Fruit fly (Drosophila melanogaster): Measurements from ENCODE around the gene CG6683.

Gene CG6683

DNA sequence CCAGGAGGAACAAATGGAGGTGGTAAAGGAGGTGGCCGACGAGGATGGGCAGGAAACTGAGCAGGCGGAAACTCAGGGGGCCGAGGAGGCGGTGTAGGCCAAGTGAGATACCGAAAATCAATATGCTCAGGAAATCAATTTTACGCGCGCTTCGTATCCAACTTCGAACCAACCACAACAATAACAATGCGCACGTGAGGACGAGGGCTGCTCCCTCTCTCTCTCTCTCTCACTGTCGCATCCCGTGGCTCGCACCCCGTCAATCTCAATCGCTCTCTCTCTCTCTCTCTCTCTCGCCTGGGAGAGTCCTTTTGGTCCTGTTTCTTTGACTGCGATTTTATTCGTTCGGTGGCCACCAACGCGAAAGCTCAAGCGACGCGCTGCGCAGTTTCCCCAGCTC is 2.3 kb downstream of the CG6683 start, which contains the start of gene CG6765 (continued):
- TF ChIP-seq Optix (GFP tag; IDR thresholded peaks at IDR 0.05), result no peak
- TF ChIP-seq Sry-δ (GFP tag; optimal IDR thresholded peaks at IDR 0.05), result no peak
- no peak for TF ChIP-seq Stat92E (GFP tag; optimal IDR thresholded peaks at IDR 0.05)
- TF ChIP-seq Trl (optimal IDR thresholded peaks at IDR 0.05), result peak; percentile 83
- no peak for TF ChIP-seq Trl (GFP tag; optimal IDR thresholded peaks at IDR 0.05)
- TF ChIP-seq pho (GFP tag; optimal IDR thresholded peaks at IDR 0.05), result no peak
- TF ChIP-seq CG1832 (GFP tag; optimal IDR thresholded peaks at IDR 0.05), result peak; percentile 75
- TF ChIP-seq pfk (GFP tag; optimal IDR thresholded peaks at IDR 0.05), result no peak
- TF ChIP-seq Usf (GFP tag; optimal IDR thresholded peaks at IDR 0.05), result no peak
- no peak for TF ChIP-seq sens-2 (GFP tag; IDR thresholded peaks at IDR 0.05)
- TF ChIP-seq gcm2 (GFP tag; optimal IDR thresholded peaks at IDR 0.05), result no peak
- TF ChIP-seq CG6765 (GFP tag; optimal IDR thresholded peaks at IDR 0.05), result peak; percentile 86
- 0 out of 2 replicates have a peak, but pooled peaks have one; percentile 10 for TF ChIP-seq seq (GFP tag; IDR thresholded peaks at IDR 0.05)
- TF ChIP-seq hbn (GFP tag; IDR thresholded peaks at IDR 0.05; ENCODE audit: partially characterized antibody), result 0 out of 2 replicates have a peak, but pooled peaks have one; percentile 29
- peak; percentile 99 for TF ChIP-seq onecut (GFP tag; IDR thresholded peaks at IDR 0.05)
- TF ChIP-seq Tbp (GFP tag; optimal IDR thresholded peaks at IDR 0.05), result no peak
- TF ChIP-seq lab (GFP tag; optimal IDR thresholded peaks at IDR 0.05), result no peak
- TF ChIP-seq Xrp1 (GFP tag; IDR thresholded peaks at IDR 0.05), result no peak
- 0 out of 2 replicates have a peak, but pooled peaks have one; percentile 4 for TF ChIP-seq amos (GFP tag; IDR thresholded peaks at IDR 0.05; ENCODE audit: partially characterized antibody)
- no peak for TF ChIP-seq CG6654 (GFP tag; optimal IDR thresholded peaks at IDR 0.05)
- no peak for TF ChIP-seq grau (tag; optimal IDR thresholded peaks at IDR 0.05)
- TF ChIP-seq CG6683 (GFP tag; optimal IDR thresholded peaks at IDR 0.05), result no peak
- no peak for TF ChIP-seq CG6689 (GFP tag; IDR thresholded peaks at IDR 0.05)
- TF ChIP-seq CG7928 (GFP tag; optimal IDR thresholded peaks at IDR 0.05), result no peak
- no peak for TF ChIP-seq CG11247 (GFP tag; IDR thresholded peaks at IDR 0.05)
- no peak for TF ChIP-seq CG9727 (GFP tag; optimal IDR thresholded peaks at IDR 0.05)
- TF ChIP-seq CG15514 (GFP tag; optimal IDR thresholded peaks at IDR 0.05), result peak; percentile 2
- TF ChIP-seq fru (optimal IDR thresholded peaks at IDR 0.05), result no peak
- no peak for TF ChIP-seq CG10321 (GFP tag; IDR thresholded peaks at IDR 0.05)
- TF ChIP-seq Poxn (GFP tag; IDR thresholded peaks at IDR 0.05), result no peak
- no peak for TF ChIP-seq CG3163 (GFP tag; optimal IDR thresholded peaks at IDR 0.05)
- no peak for TF ChIP-seq dpn (GFP tag; optimal IDR thresholded peaks at IDR 0.05)
- TF ChIP-seq ase (GFP tag; IDR thresholded peaks at IDR 0.05), result no peak
- TF ChIP-seq zfh2 (GFP tag; optimal IDR thresholded peaks at IDR 0.05), result no peak
- TF ChIP-seq Lpt (GFP tag; optimal IDR thresholded peaks at IDR 0.05), result no peak
- no peak for TF ChIP-seq hkb (optimal IDR thresholded peaks at IDR 0.05)
- no peak for TF ChIP-seq hkb (GFP tag; IDR thresholded peaks at IDR 0.05)

DNA sequence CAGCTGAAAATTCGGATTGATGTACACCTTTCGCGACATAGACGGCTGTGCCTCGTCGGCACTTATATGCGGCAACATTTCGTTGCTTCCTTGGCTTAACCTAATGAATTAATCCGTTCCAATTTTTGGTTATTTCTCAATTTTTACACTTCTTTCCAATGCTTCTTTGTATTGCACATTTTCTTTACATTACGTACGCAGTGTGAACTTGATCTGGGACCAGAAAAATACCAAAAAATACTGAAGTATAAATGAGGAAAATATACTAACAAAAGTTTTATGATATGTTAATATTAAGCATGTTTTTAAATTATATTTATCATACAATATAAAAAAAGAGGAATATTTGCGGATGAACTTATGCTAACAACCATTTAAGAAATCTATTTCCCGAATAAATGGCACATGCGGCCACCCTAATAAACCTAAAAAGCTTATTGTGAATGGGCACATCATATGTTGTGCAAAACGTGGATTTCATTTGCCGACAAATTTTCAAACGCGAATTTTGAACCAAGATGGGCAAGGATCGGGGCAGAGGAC is 5.1 kb downstream of the CG6683 start, which contains the start of the genes ZC3H3 and Pus7:
Gene ZC3H3, minus strand, starts transcription at position 197 of the 543 bp plus-strand sequence.
Gene Pus7, plus strand, starts transcription at position 437 of the 543 bp plus-strand sequence.
- TF ChIP-seq CG9876 (GFP tag; optimal IDR thresholded peaks at IDR 0.05) (no peak), CG2120 (GFP tag; optimal IDR thresholded peaks at IDR 0.05) (peak; percentile 4), nmo (GFP tag; optimal IDR thresholded peaks at IDR 0.05) (peak; percentile 39), CoRest (tag; optimal IDR thresholded peaks at IDR 0.05) (peak; percentile 36), row (GFP tag; IDR thresholded peaks at IDR 0.05) (peak; percentile 46; the same call in 2 of the 3 replicates), CG1024 (GFP tag; IDR thresholded peaks at IDR 0.05) (0 out of 2 replicates have a peak, but pooled peaks have one; percentile 15), CG4820 (GFP tag; optimal IDR thresholded peaks at IDR 0.05) (no peak), tin (GFP tag; optimal IDR thresholded peaks at IDR 0.05) (peak; percentile 27), gfzf (GFP tag; optimal IDR thresholded peaks at IDR 0.05) (peak; percentile 64), sug (tag; optimal IDR thresholded peaks at IDR 0.05) (peak; percentile 26), grau (tag; optimal IDR thresholded peaks at IDR 0.05) (peak; percentile 26), CG34376 (GFP tag; optimal IDR thresholded peaks at IDR 0.05) (no peak), phol (tag; optimal IDR thresholded peaks at IDR 0.05) (peak; percentile 50), CG17361 (GFP tag; IDR thresholded peaks at IDR 0.05) (peak; percentile 43; the same call in 1 of the 3 replicates), CG14710 (tag; optimal IDR thresholded peaks at IDR 0.05) (peak; percentile 59), CG13775 (GFP tag; optimal IDR thresholded peaks at IDR 0.05) (peak; percentile 40), crp (GFP tag; optimal IDR thresholded peaks at IDR 0.05) (peak in 1 of 2 experiments; percentile 87)
